Worm (Caenorhabditis elegans): ENCODE data around the gene mct-5.

Gene mct-5

DNA sequence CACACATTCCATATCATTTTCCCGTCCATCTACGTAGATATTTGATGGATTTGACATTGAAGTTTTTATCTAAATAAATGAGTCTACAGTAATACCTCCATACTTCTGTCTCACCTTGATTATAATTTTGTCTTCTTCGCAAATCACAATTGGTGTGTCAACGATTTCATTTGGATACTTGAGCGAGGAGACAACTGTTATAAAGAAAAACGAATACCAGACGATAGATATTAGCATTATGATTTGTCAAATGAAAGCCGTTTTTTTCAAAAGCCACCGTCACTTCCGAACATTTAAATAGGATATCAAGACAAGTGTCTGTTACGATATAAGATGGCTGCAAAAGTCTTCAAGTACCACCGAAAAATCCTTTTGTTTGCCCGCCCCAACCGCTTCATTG lies 17.2 kb upstream of the mct-5 start, which contains the start of gene cutl-5:
Gene cutl-5, minus strand, starts transcription at position 269 of the 400 bp plus-strand sequence.
- TF ChIP-seq fos-1 (tag; optimal IDR thresholded peaks at IDR 0.05), result no peak
- no peak for TF ChIP-seq ama-1 (optimal IDR thresholded peaks at IDR 0.05)
- no peak for TF ChIP-seq nhr-77 (tag; optimal IDR thresholded peaks at IDR 0.05)
- no peak for TF ChIP-seq nhr-43 (tag; optimal IDR thresholded peaks at IDR 0.05; ENCODE audit: poor library complexity, severe bottlenecking)
- no peak for TF ChIP-seq aly-2 (tag; optimal IDR thresholded peaks at IDR 0.05)
- TF ChIP-seq elt-3 (tag; optimal IDR thresholded peaks at IDR 0.05), result no peak
- no peak for TF ChIP-seq nhr-67 (tag; optimal IDR thresholded peaks at IDR 0.05)
- TF ChIP-seq ceh-16 (tag; optimal IDR thresholded peaks at IDR 0.05), result no peak
- no peak for TF ChIP-seq unc-62 (GFP tag; optimal IDR thresholded peaks at IDR 0.05)
- no peak for TF ChIP-seq tbx-2 (tag; optimal IDR thresholded peaks at IDR 0.05)
- no peak for TF ChIP-seq ceh-9 (tag; optimal IDR thresholded peaks at IDR 0.05)

- TF ChIP-seq ZK546.5 (tag; optimal IDR thresholded peaks at IDR 0.05), result no peak
- TF ChIP-seq ztf-11 (tag; optimal IDR thresholded peaks at IDR 0.05), result no peak
- no peak for TF ChIP-seq ceh-82 (tag; optimal IDR thresholded peaks at IDR 0.05)
- TF ChIP-seq nhr-76 (tag; optimal IDR thresholded peaks at IDR 0.05), result no peak
- TF ChIP-seq unc-39 (tag; optimal IDR thresholded peaks at IDR 0.05), result no peak
- no peak for TF ChIP-seq mdl-1 (tag; optimal IDR thresholded peaks at IDR 0.05)
- TF ChIP-seq jun-1 (tag; optimal IDR thresholded peaks at IDR 0.05), result no peak
- no peak for TF ChIP-seq egl-27 (tag; optimal IDR thresholded peaks at IDR 0.05)
- no peak for TF ChIP-seq aly-2 (tag; optimal IDR thresholded peaks at IDR 0.05)
- TF ChIP-seq nhr-11 (tag; optimal IDR thresholded peaks at IDR 0.05), result no peak
- TF ChIP-seq fos-1 (tag; optimal IDR thresholded peaks at IDR 0.05), result no peak
- no peak for TF ChIP-seq ceh-16 (tag; optimal IDR thresholded peaks at IDR 0.05)
- TF ChIP-seq lsy-12 (tag; optimal IDR thresholded peaks at IDR 0.05), result no peak
These were observed 14.4 kb upstream of the mct-5 start, which contains the start of gene F10E7.6 for ce11 chrII:7112780-7113179. TSS of gene F10E7.6 (plus strand) at chrII:7113080.

ce11 chrII:7111657-7112049 lies 13.3 kb upstream of the mct-5 start, which contains the start of gene F10E7.5:
TSS of gene F10E7.5 (plus strand) at chrII:7111978.
- no peak for TF ChIP-seq ztf-4 (tag; optimal IDR thresholded peaks at IDR 0.05)
- TF ChIP-seq eor-1 (tag; optimal IDR thresholded peaks at IDR 0.05), result no peak
- no peak for TF ChIP-seq pha-4 (tag; optimal IDR thresholded peaks at IDR 0.05)
- TF ChIP-seq ZK546.5 (tag; optimal IDR thresholded peaks at IDR 0.05), result no peak
- TF ChIP-seq egl-27 (tag; optimal IDR thresholded peaks at IDR 0.05), result no peak
- peak; percentile 27 for TF ChIP-seq lin-39 (tag; optimal IDR thresholded peaks at IDR 0.05)
- TF ChIP-seq nhr-43 (tag; optimal IDR thresholded peaks at IDR 0.05; ENCODE audit: poor library complexity, severe bottlenecking), result peak; percentile 13
- no peak for TF ChIP-seq nhr-11 (tag; optimal IDR thresholded peaks at IDR 0.05)
- no peak for TF ChIP-seq ceh-28 (tag; optimal IDR thresholded peaks at IDR 0.05)
- no peak for TF ChIP-seq nhr-77 (tag; optimal IDR thresholded peaks at IDR 0.05)
- peak; percentile 1 for TF ChIP-seq fkh-10 (GFP tag; optimal IDR thresholded peaks at IDR 0.05)
- peak; percentile 3 for TF ChIP-seq skn-1 (tag; optimal IDR thresholded peaks at IDR 0.05)
- TF ChIP-seq lsy-12 (tag; optimal IDR thresholded peaks at IDR 0.05), result no peak
- peak; percentile 48 for TF ChIP-seq lin-15B (tag; optimal IDR thresholded peaks at IDR 0.05)
- TF ChIP-seq nhr-25 (tag; optimal IDR thresholded peaks at IDR 0.05), result no peak
- peak; percentile 81 for TF ChIP-seq nfya-1 (tag; optimal IDR thresholded peaks at IDR 0.05; ENCODE audit: insufficient read depth)
- no peak for TF ChIP-seq elt-1 (tag; optimal IDR thresholded peaks at IDR 0.05)
- TF ChIP-seq daf-12 (tag; optimal IDR thresholded peaks at IDR 0.05), result no peak
- TF ChIP-seq snpc-4 (tag; optimal IDR thresholded peaks at IDR 0.05), result peak; percentile 41
- no peak for TF ChIP-seq mdl-1 (tag; optimal IDR thresholded peaks at IDR 0.05)
- no peak for TF ChIP-seq egl-5 (tag; optimal IDR thresholded peaks at IDR 0.05)
- TF ChIP-seq fos-1 (tag; optimal IDR thresholded peaks at IDR 0.05), result no peak
- peak; percentile 11 for TF ChIP-seq ceh-82 (tag; optimal IDR thresholded peaks at IDR 0.05)
- no peak for TF ChIP-seq ceh-9 (tag; optimal IDR thresholded peaks at IDR 0.05)
- no peak for TF ChIP-seq tbx-2 (tag; optimal IDR thresholded peaks at IDR 0.05)
- TF ChIP-seq pqm-1 (tag; optimal IDR thresholded peaks at IDR 0.05), result no peak

ce11 chrII:7111012-7111656 lies 12.7 kb upstream of the mct-5 start:
- TF ChIP-seq unc-62 (GFP tag; optimal IDR thresholded peaks at IDR 0.05) (no peak), fkh-10 (GFP tag; optimal IDR thresholded peaks at IDR 0.05) (peak; percentile 60), nfya-1 (tag; optimal IDR thresholded peaks at IDR 0.05; ENCODE audit: insufficient read depth) (peak; percentile 9), elt-2 (tag; optimal IDR thresholded peaks at IDR 0.05) (no peak)
